ENCODE assay signal across 4 fruit fly cellular contexts in genomic region chr3L:12115966-12116735, dm6.
TF ChIP-seq lines count a peak whose summit lies in the region.

vers (plus strand) TSS chr3L:12116101.

- no peak for TF ChIP-seq CTCF in whole organism, embryonic (GFP tag; optimal IDR thresholded peaks at IDR 0.05; lab: Kevin White, UChicago)

TF ChIP-seq in whole organism, adult, 20 proteins besides CTCF, POLR2A, EP300 and RAD21:
- peak; percentile 28 for TF ChIP-seq pad (GFP tag; optimal IDR thresholded peaks at IDR 0.05; lab: Kevin White, UChicago)
- peak; percentile 65 for TF ChIP-seq bab1 (GFP tag; optimal IDR thresholded peaks at IDR 0.05; lab: Kevin White, UChicago)
- no peak for TF ChIP-seq toe (GFP tag; optimal IDR thresholded peaks at IDR 0.05; lab: Kevin White, UChicago)
- TF ChIP-seq Mnt (GFP tag; optimal IDR thresholded peaks at IDR 0.05; lab: Kevin White, UChicago) = peak; percentile 31
- peak; percentile 41 for TF ChIP-seq CG7101 (tag; optimal IDR thresholded peaks at IDR 0.05; lab: Kevin White, UChicago)
- TF ChIP-seq CG14711 (tag; optimal IDR thresholded peaks at IDR 0.05; lab: Kevin White, UChicago) = peak; percentile 40
- TF ChIP-seq tj (GFP tag; optimal IDR thresholded peaks at IDR 0.05; lab: Kevin White, UChicago) = no peak
TF ChIP-seq in whole organism, adult: peak in this region for 5.

TF ChIP-seq in whole organism, embryonic, 481 proteins besides CTCF, POLR2A, EP300 and RAD21 (continues in another document):
- TF ChIP-seq Bgb (GFP tag; IDR thresholded peaks at IDR 0.05; lab: Robert Waterston, UW; ENCODE audit: partially characterized antibody) (peak; percentile 95), CG15514 (GFP tag; optimal IDR thresholded peaks at IDR 0.05; lab: Kevin White, UChicago) (peak; percentile 56), CG1529 (GFP tag; optimal IDR thresholded peaks at IDR 0.05; lab: Kevin White, UChicago) (no peak), CG4617 (GFP tag; optimal IDR thresholded peaks at IDR 0.05; lab: Kevin White, UChicago; ENCODE audit: borderline replicate concordance) (peak; percentile 82), Pdp1 (GFP tag; optimal IDR thresholded peaks at IDR 0.05; lab: Kevin White, UChicago) (peak in 1 of 2 experiments; percentile 47), Ets97D (GFP tag; optimal IDR thresholded peaks at IDR 0.05; lab: Kevin White, UChicago) (peak; percentile 58), schlank (tag; optimal IDR thresholded peaks at IDR 0.05; lab: Kevin White, UChicago) (no peak), NFAT (GFP tag; IDR thresholded peaks at IDR 0.05; lab: Robert Waterston, UW) (0 out of 2 replicates have a peak, but pooled peaks have one; percentile 26), Ada2b (GFP tag; IDR thresholded peaks at IDR 0.05; lab: Robert Waterston, UW) (no peak), Blimp-1 (GFP tag; optimal IDR thresholded peaks at IDR 0.05; lab: Kevin White, UChicago) (no peak), Sry-δ (GFP tag; optimal IDR thresholded peaks at IDR 0.05; lab: Kevin White, UChicago) (peak; percentile 97), CG9817 (tag; optimal IDR thresholded peaks at IDR 0.05; lab: Kevin White, UChicago) (no peak), CG7372 (GFP tag; IDR thresholded peaks at IDR 0.05; lab: Robert Waterston, UW) (no peak), ttk (GFP tag; IDR thresholded peaks at IDR 0.05; lab: Robert Waterston, UW) (no peak), D19B (GFP tag; optimal IDR thresholded peaks at IDR 0.05; lab: Kevin White, UChicago) (no peak), dpn (GFP tag; optimal IDR thresholded peaks at IDR 0.05; lab: Kevin White, UChicago) (peak in 1 of 2 experiments; percentile 30), mam (GFP tag; optimal IDR thresholded peaks at IDR 0.05; lab: Kevin White, UChicago) (peak; percentile 47), eve (GFP tag; optimal IDR thresholded peaks at IDR 0.05; lab: Kevin White, UChicago) (no peak), CG15479 (GFP tag; optimal IDR thresholded peaks at IDR 0.05; lab: Kevin White, UChicago) (no peak), pros (GFP tag; optimal IDR thresholded peaks at IDR 0.05; lab: Kevin White, UChicago) (no peak), jigr1 (GFP tag; IDR thresholded peaks at IDR 0.05; lab: Robert Waterston, UW) (no peak), zfh1 (GFP tag; IDR thresholded peaks at IDR 0.05; lab: Robert Waterston, UW) (peak; percentile 40; the same call in 1 of the 3 replicates), jumu (GFP tag; optimal IDR thresholded peaks at IDR 0.05; lab: Kevin White, UChicago) (peak; percentile 8), Doc2 (GFP tag; IDR thresholded peaks at IDR 0.05; lab: Robert Waterston, UW) (no peak), gcm (GFP tag; optimal IDR thresholded peaks at IDR 0.05; lab: Kevin White, UChicago) (no peak), CG15269 (tag; optimal IDR thresholded peaks at IDR 0.05; lab: Kevin White, UChicago) (no peak), ems (GFP tag; optimal IDR thresholded peaks at IDR 0.05; lab: Kevin White, UChicago) (peak; percentile 2), CG34376 (GFP tag; optimal IDR thresholded peaks at IDR 0.05; lab: Kevin White, UChicago) (peak; percentile 38)

TF ChIP-seq in whole organism, prepupa, 60 proteins besides CTCF, POLR2A, EP300 and RAD21:
- TF ChIP-seq Eip75B (GFP tag; optimal IDR thresholded peaks at IDR 0.05; lab: Kevin White, UChicago) (no peak), CG15336 (GFP tag; IDR thresholded peaks at IDR 0.05; lab: Robert Waterston, UW) (no peak), acj6 (GFP tag; optimal IDR thresholded peaks at IDR 0.05; lab: Kevin White, UChicago) (no peak), CG6854 (GFP tag; optimal IDR thresholded peaks at IDR 0.05; lab: Kevin White, UChicago) (no peak), svp (GFP tag; lab: Kevin White, UChicago) (no peak), cyc (GFP tag; optimal IDR thresholded peaks at IDR 0.05; lab: Kevin White, UChicago) (peak; percentile 22), CG1621 (tag; optimal IDR thresholded peaks at IDR 0.05; lab: Kevin White, UChicago) (no peak), CG8319 (GFP tag; optimal IDR thresholded peaks at IDR 0.05; lab: Kevin White, UChicago) (no peak), topi (GFP tag; optimal IDR thresholded peaks at IDR 0.05; lab: Kevin White, UChicago) (peak; percentile 8), CG32006 (GFP tag; optimal IDR thresholded peaks at IDR 0.05; lab: Kevin White, UChicago) (no peak), CG3032 (tag; optimal IDR thresholded peaks at IDR 0.05; lab: Kevin White, UChicago) (peak; percentile 12), fkh (GFP tag; optimal IDR thresholded peaks at IDR 0.05; lab: Kevin White, UChicago) (peak; percentile 70), Eip78C (GFP tag; lab: Kevin White, UChicago) (peak; percentile 21), lz (GFP tag; optimal IDR thresholded peaks at IDR 0.05; lab: Kevin White, UChicago) (peak; percentile 24), Hr38 (GFP tag; optimal IDR thresholded peaks at IDR 0.05; lab: Kevin White, UChicago) (no peak), spab (GFP tag; optimal IDR thresholded peaks at IDR 0.05; lab: Kevin White, UChicago) (no peak), CG11762 (GFP tag; optimal IDR thresholded peaks at IDR 0.05; lab: Kevin White, UChicago; ENCODE audit: insufficient read depth) (no peak), CG6808 (GFP tag; optimal IDR thresholded peaks at IDR 0.05; lab: Kevin White, UChicago) (no peak)

TF ChIP-seq in whole organism, wandering third instar larva, 38 proteins besides CTCF, POLR2A, EP300 and RAD21:
- TF ChIP-seq Hr83 (GFP tag; optimal IDR thresholded peaks at IDR 0.05; lab: Kevin White, UChicago; ENCODE audit: poor library complexity, severe bottlenecking) (peak; percentile 45), h (GFP tag; optimal IDR thresholded peaks at IDR 0.05; lab: Kevin White, UChicago) (peak; percentile 33), tai (GFP tag; optimal IDR thresholded peaks at IDR 0.05; lab: Kevin White, UChicago) (no peak), Myc (optimal IDR thresholded peaks at IDR 0.05; lab: Kevin White, UChicago) (no peak), CG9705 (GFP tag; optimal IDR thresholded peaks at IDR 0.05; lab: Kevin White, UChicago) (no peak), dl (GFP tag; optimal IDR thresholded peaks at IDR 0.05; lab: Kevin White, UChicago; ENCODE audit: insufficient read depth in 1 of 2, partially characterized antibody in 2 of 2) (no peak), woc (GFP tag; optimal IDR thresholded peaks at IDR 0.05; lab: Kevin White, UChicago) (no peak), pan (optimal IDR thresholded peaks at IDR 0.05; lab: Kevin White, UChicago) (no peak), Rel (GFP tag; optimal IDR thresholded peaks at IDR 0.05; lab: Kevin White, UChicago) (no peak), Rel (tag; optimal IDR thresholded peaks at IDR 0.05; lab: Kevin White, UChicago) (peak; percentile 36), Sp1 (GFP tag; optimal IDR thresholded peaks at IDR 0.05; lab: Kevin White, UChicago) (no peak), dsf (GFP tag; optimal IDR thresholded peaks at IDR 0.05; lab: Kevin White, UChicago; ENCODE audit: borderline replicate concordance) (no peak), HLH106 (tag; optimal IDR thresholded peaks at IDR 0.05; lab: Kevin White, UChicago) (peak; percentile 10), foxo (GFP tag; optimal IDR thresholded peaks at IDR 0.05; lab: Kevin White, UChicago) (peak in 1 of 2 experiments; percentile 23), br (GFP tag; optimal IDR thresholded peaks at IDR 0.05; lab: Kevin White, UChicago) (no peak), OdsH (GFP tag; optimal IDR thresholded peaks at IDR 0.05; lab: Kevin White, UChicago) (no peak), Hnf4 (GFP tag; optimal IDR thresholded peaks at IDR 0.05; lab: Kevin White, UChicago) (peak; percentile 57), N (GFP tag; optimal IDR thresholded peaks at IDR 0.05; lab: Kevin White, UChicago) (no peak), usp (GFP tag; optimal IDR thresholded peaks at IDR 0.05; lab: Kevin White, UChicago) (no peak), CG32264 (GFP tag; optimal IDR thresholded peaks at IDR 0.05; lab: Kevin White, UChicago) (no peak), sv (GFP tag; optimal IDR thresholded peaks at IDR 0.05; lab: Kevin White, UChicago) (no peak), rgr (GFP tag; optimal IDR thresholded peaks at IDR 0.05; lab: Kevin White, UChicago) (no peak), brk (GFP tag; optimal IDR thresholded peaks at IDR 0.05; lab: Kevin White, UChicago) (peak; percentile 48), Jra (GFP tag; optimal IDR thresholded peaks at IDR 0.05; lab: Kevin White, UChicago) (peak; percentile 14), jim (GFP tag; optimal IDR thresholded peaks at IDR 0.05; lab: Kevin White, UChicago) (no peak), CrebA (GFP tag; optimal IDR thresholded peaks at IDR 0.05; lab: Kevin White, UChicago; ENCODE audit: borderline replicate concordance) (no peak), Hr78 (GFP tag; optimal IDR thresholded peaks at IDR 0.05; lab: Kevin White, UChicago) (no peak), psq (GFP tag; optimal IDR thresholded peaks at IDR 0.05; lab: Kevin White, UChicago) (no peak), Vsx2 (GFP tag; optimal IDR thresholded peaks at IDR 0.05; lab: Kevin White, UChicago; ENCODE audit: partially characterized antibody) (no peak), Mio (GFP tag; optimal IDR thresholded peaks at IDR 0.05; lab: Kevin White, UChicago) (no peak)
